Worm (Caenorhabditis elegans): ENCODE results near the gene kel-3.

DNA sequence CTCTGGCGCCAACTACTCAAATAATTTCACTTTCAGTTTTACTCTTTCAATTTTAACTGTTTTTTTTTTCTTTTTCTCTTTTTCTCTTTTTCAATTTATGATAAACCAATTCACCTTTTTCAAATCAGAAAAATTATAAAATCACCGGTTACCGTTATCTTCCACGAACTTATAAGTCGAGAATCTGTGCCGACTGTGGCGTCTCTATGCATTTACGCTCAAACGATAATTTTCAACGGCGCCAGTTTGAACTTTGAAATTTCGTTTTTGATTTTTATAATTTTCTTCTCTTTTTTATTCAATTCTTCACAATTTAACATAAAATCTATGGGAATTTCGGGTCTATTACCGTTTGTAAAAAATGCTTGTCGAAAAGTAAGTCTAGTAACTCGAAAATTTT lies 41.2 kb upstream of the kel-3 start, which contains the start of gene exo-1:
- TF ChIP-seq lin-39 (tag; optimal IDR thresholded peaks at IDR 0.05), result no peak
- peak; percentile 25 for TF ChIP-seq lin-13 (GFP tag; optimal IDR thresholded peaks at IDR 0.05)
- TF ChIP-seq nhr-76 (tag; optimal IDR thresholded peaks at IDR 0.05), result no peak
- no peak for TF ChIP-seq F49E8.2 (tag; optimal IDR thresholded peaks at IDR 0.05; ENCODE audit: borderline replicate concordance)
- no peak for TF ChIP-seq egl-27 (tag; optimal IDR thresholded peaks at IDR 0.05)
- TF ChIP-seq lin-15B (tag; optimal IDR thresholded peaks at IDR 0.05), result no peak

All from whole organism, L4 larva.